Worm (Caenorhabditis elegans): ENCODE results near the gene T19A5.3.

The T19A5.3 gene

ce11 chrV:8905656-8906055 lies 38.2 kb downstream of the T19A5.3 start (continued):
- TF ChIP-seq sdz-12 (GFP tag; optimal IDR thresholded peaks at IDR 0.05) = no peak
- TF ChIP-seq nhr-6 (tag; optimal IDR thresholded peaks at IDR 0.05) = no peak
- no peak for TF ChIP-seq nhr-42 (GFP tag; IDR thresholded peaks at IDR 0.05)
- no peak for TF ChIP-seq nhr-111 (GFP tag; optimal IDR thresholded peaks at IDR 0.05)
- peak in 1 of 2 experiments; percentile 17 for TF ChIP-seq mdl-1 (tag; optimal IDR thresholded peaks at IDR 0.05)
- no peak for TF ChIP-seq egl-43 (GFP tag; IDR thresholded peaks at IDR 0.05)
- TF ChIP-seq unc-39 (tag; optimal IDR thresholded peaks at IDR 0.05) = no peak
- no peak for TF ChIP-seq T26A8.4 (GFP tag; IDR thresholded peaks at IDR 0.05)
- TF ChIP-seq ceh-32 (tag; optimal IDR thresholded peaks at IDR 0.05; ENCODE audit: poor library complexity) = no peak
- TF ChIP-seq rbr-2 (tag; optimal IDR thresholded peaks at IDR 0.05) = no peak
- no peak for TF ChIP-seq dpl-1 (GFP tag; optimal IDR thresholded peaks at IDR 0.05)
- no peak for TF ChIP-seq nhr-10 (tag; optimal IDR thresholded peaks at IDR 0.05)
- TF ChIP-seq nhr-77 (tag; optimal IDR thresholded peaks at IDR 0.05) = peak; percentile 29
- TF ChIP-seq ZK337.2 (GFP tag; IDR thresholded peaks at IDR 0.05) = no peak
- TF ChIP-seq nhr-76 (tag; optimal IDR thresholded peaks at IDR 0.05) = no peak
- no peak for TF ChIP-seq aha-1 (tag)
- no peak for TF ChIP-seq nhr-102 (tag; optimal IDR thresholded peaks at IDR 0.05)
- no peak for TF ChIP-seq set-16 (GFP tag; IDR thresholded peaks at IDR 0.05)
- TF ChIP-seq ama-1 (optimal IDR thresholded peaks at IDR 0.05) = no peak
- TF ChIP-seq D1046.2 (GFP tag; IDR thresholded peaks at IDR 0.05) = no peak
- no peak for TF ChIP-seq R02D3.7 (tag; optimal IDR thresholded peaks at IDR 0.05)
- no peak for TF ChIP-seq vab-7 (GFP tag; IDR thresholded peaks at IDR 0.05)
- no peak for TF ChIP-seq nhr-41 (GFP tag; IDR thresholded peaks at IDR 0.05)
- no peak for TF ChIP-seq mep-1 (tag; optimal IDR thresholded peaks at IDR 0.05)
- TF ChIP-seq lir-3 (tag; optimal IDR thresholded peaks at IDR 0.05) = no peak
- TF ChIP-seq nhr-48 (tag; optimal IDR thresholded peaks at IDR 0.05) = no peak
- TF ChIP-seq pqm-1 (tag; optimal IDR thresholded peaks at IDR 0.05) = peak; percentile 95
- TF ChIP-seq F10B5.3 (tag; optimal IDR thresholded peaks at IDR 0.05) = no peak
- TF ChIP-seq Y105C5A.15 (GFP tag; IDR thresholded peaks at IDR 0.05) = no peak
- TF ChIP-seq nhr-25 (tag; optimal IDR thresholded peaks at IDR 0.05; ENCODE audit: borderline replicate concordance, insufficient read depth) = no peak
- TF ChIP-seq ces-1 (GFP tag; optimal IDR thresholded peaks at IDR 0.05) = no peak
- no peak for TF ChIP-seq gei-8 (GFP tag; optimal IDR thresholded peaks at IDR 0.05)
- TF ChIP-seq daf-8 (GFP tag; IDR thresholded peaks at IDR 0.05) = no peak
- TF ChIP-seq lin-13 (GFP tag; optimal IDR thresholded peaks at IDR 0.05) = no peak
- no peak for TF ChIP-seq jun-1 (tag; optimal IDR thresholded peaks at IDR 0.05)
- no peak for TF ChIP-seq snpc-1.2 (GFP tag; IDR thresholded peaks at IDR 0.05)
- no peak for TF ChIP-seq skn-1 (tag; optimal IDR thresholded peaks at IDR 0.05)
- TF ChIP-seq lin-38 (GFP tag; IDR thresholded peaks at IDR 0.05) = no peak
- TF ChIP-seq mxl-2 (GFP tag; conservative IDR thresholded peaks at IDR 0.05) = no peak
- no peak for TF ChIP-seq zip-2 (tag; optimal IDR thresholded peaks at IDR 0.05)
- TF ChIP-seq hmg-1.1 (GFP tag; IDR thresholded peaks at IDR 0.05) = no peak
- no peak for TF ChIP-seq arid-1 (GFP tag; conservative IDR thresholded peaks at IDR 0.05)
- TF ChIP-seq mdt-29 (GFP tag; IDR thresholded peaks at IDR 0.05) = no peak
- peak; percentile 74 for TF ChIP-seq hlh-11 (tag; optimal IDR thresholded peaks at IDR 0.05)
- no peak for TF ChIP-seq dmd-8 (GFP tag; IDR thresholded peaks at IDR 0.05)
- no peak for TF ChIP-seq ZK546.5 (tag; optimal IDR thresholded peaks at IDR 0.05)
- no peak for TF ChIP-seq ctbp-1 (GFP tag; IDR thresholded peaks at IDR 0.05)
- TF ChIP-seq T20F7.1 (GFP tag; optimal IDR thresholded peaks at IDR 0.05) = peak; percentile 22
- TF ChIP-seq madf-5 (GFP tag; IDR thresholded peaks at IDR 0.05) = no peak
- no peak for TF ChIP-seq fkh-10 (GFP tag; optimal IDR thresholded peaks at IDR 0.05)
- no peak for TF ChIP-seq F26F4.8 (GFP tag; conservative IDR thresholded peaks at IDR 0.05)
- TF ChIP-seq daf-19 (GFP tag; conservative IDR thresholded peaks at IDR 0.05) = no peak
- no peak for TF ChIP-seq lsy-2 (tag; optimal IDR thresholded peaks at IDR 0.05)

All from whole organism, L4 larva.